Fruit fly (Drosophila melanogaster): ENCODE measurements around the gene sina.

DNA sequence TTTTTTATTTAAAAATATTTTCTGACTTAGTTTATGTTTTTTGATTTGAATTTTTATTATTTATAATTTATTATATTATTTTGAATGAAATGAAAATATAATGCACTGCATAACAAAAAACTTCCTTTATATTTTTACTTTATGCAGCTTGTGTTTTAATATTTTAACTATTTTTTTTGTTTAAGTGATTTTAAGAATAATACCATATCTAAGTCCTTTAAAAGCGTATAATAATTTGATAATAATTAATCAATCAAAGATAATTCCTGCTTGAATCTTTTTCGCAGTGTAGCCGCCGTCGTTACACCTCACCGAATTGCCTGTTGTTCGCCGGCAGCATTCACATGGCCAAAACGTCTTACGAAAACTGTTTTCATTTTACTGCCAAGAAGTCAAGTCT, 28.4 kb upstream of the sina start:
- TF ChIP-seq psq (optimal IDR thresholded peaks at IDR 0.05) (no peak), pan (optimal IDR thresholded peaks at IDR 0.05) (no peak), usp (GFP tag; optimal IDR thresholded peaks at IDR 0.05) (no peak), Dll (optimal IDR thresholded peaks at IDR 0.05) (no peak)
